Fruit fly (Drosophila melanogaster) whole organism, pupa: Measurements from ENCODE around the gene CG34179.

ENCODE experiments used
- CG12605 ChIP-seq: fragments of 200-800 bp; sonication (Bioruptor generic); IDR thresholded peaks from 2 replicates; pipeline ENCODE4 v1.3.6; 2022; ENCODE audit warnings: missing biosample characterization, missing genetic modification characterization
- CG32121 ChIP-seq: fragments of 200-800 bp; sonication (Bioruptor generic); IDR thresholded peaks from 2 replicates; pipeline ENCODE4 v1.3.6; 2022; ENCODE audit warnings: missing biosample characterization, missing genetic modification characterization
- CG8301 ChIP-seq: fragments of 200-800 bp; sonication (Bioruptor generic); optimal IDR thresholded peaks from 2 replicates; lab custom pipeline; 2018; ENCODE audit warnings: missing biosample characterization, mild to moderate bottlenecking, missing genetic modification characterization
- Ets98B ChIP-seq: fragments of 200-800 bp; sonication (Bioruptor generic); IDR thresholded peaks from 2 replicates; pipeline ENCODE4 v1.3.6; 2022; ENCODE audit warnings: missing biosample characterization, missing genetic modification characterization
- fd96Ca ChIP-seq: fragments of 200-800 bp; sonication (Bioruptor generic); IDR thresholded peaks from 3 replicates; pipeline ENCODE4 v1.3.6; 2022; ENCODE audit warnings: missing biosample characterization, missing genetic modification characterization

dm6 chr2L:6051212-6051621, 2.7 kb upstream of the CG34179 start:
- TF ChIP-seq CG8301 (peak; percentile 97), CG32121 (GFP tag; lab: Robert Waterston, UW) (peak; percentile 95), CG12605 (GFP tag; lab: Robert Waterston, UW) (peak; percentile 97), Ets98B (peak; percentile 97), fd96Ca (GFP tag; lab: Robert Waterston, UW) (peak; percentile 94)
